Fruit fly (Drosophila melanogaster) whole organism, larva: Measurements from ENCODE around the gene RpS19a.

Experiments used
- noc ChIP-seq: fragments of 200-800 bp; sonication (Bioruptor generic); optimal IDR thresholded peaks from 3 replicates; lab custom pipeline; 2019; ENCODE audit warnings: missing biosample characterization, mild to moderate bottlenecking, missing genetic modification characterization, moderate library complexity

The RpS19a gene

dm6 chrX:16637594-16638485 lies at the start of gene RpS19a:
Gene RpS19a, plus strand, starts transcription at chrX:16637894.
- peak; percentile 66 for TF ChIP-seq noc (tag; lab: Kevin White, UChicago)

- TF ChIP-seq noc (tag; lab: Kevin White, UChicago), result no peak
Observed at dm6 chrX:16593418-16593817, 44.3 kb upstream of the RpS19a start, which contains the start of the genes SMC3 and Ubc7. Gene SMC3, minus strand, starts transcription at chrX:16593439. Gene Ubc7, plus strand, starts transcription at chrX:16593677.

- TF ChIP-seq noc (tag; lab: Kevin White, UChicago), result no peak
Observed at dm6 chrX:16595411-16595810, 42.3 kb upstream of the RpS19a start.

- TF ChIP-seq noc (tag; lab: Kevin White, UChicago), result no peak
Observed at dm6 chrX:16596250-16596793, 41.4 kb upstream of the RpS19a start.

dm6 chrX:16598336-16598977 lies 39.2 kb upstream of the RpS19a start:
- no peak for TF ChIP-seq noc (tag; lab: Kevin White, UChicago)

- no peak for TF ChIP-seq noc (tag; lab: Kevin White, UChicago)
Observed at dm6 chrX:16598978-16599664, 38.6 kb upstream of the RpS19a start, which contains the start of the genes CG9784 and Nup153. Gene CG9784, minus strand, starts transcription at chrX:16599215. Gene Nup153, plus strand, starts transcription at chrX:16599241.

- TF ChIP-seq noc (tag; lab: Kevin White, UChicago), result no peak
Observed at dm6 chrX:16599770-16600169, 37.9 kb upstream of the RpS19a start.

- no peak for TF ChIP-seq noc (tag; lab: Kevin White, UChicago)
Observed at dm6 chrX:16607828-16608227, 29.9 kb upstream of the RpS19a start.

dm6 chrX:16610601-16611058 lies 27.1 kb upstream of the RpS19a start, which contains the start of gene mbt:
Gene mbt, plus strand, starts transcription at chrX:16610685.
- no peak for TF ChIP-seq noc (tag; lab: Kevin White, UChicago)

dm6 chrX:16616773-16617738 lies 20.6 kb upstream of the RpS19a start:
- TF ChIP-seq noc (tag; lab: Kevin White, UChicago), result no peak

dm6 chrX:16618724-16619123 lies 19.0 kb upstream of the RpS19a start:
- TF ChIP-seq noc (tag; lab: Kevin White, UChicago), result no peak

- TF ChIP-seq noc (tag; lab: Kevin White, UChicago), result no peak
Observed at dm6 chrX:16621462-16621861, 16.2 kb upstream of the RpS19a start, which contains the start of gene CG9782. Gene CG9782, minus strand, starts transcription at chrX:16621589.

dm6 chrX:16623524-16623923 lies 14.2 kb upstream of the RpS19a start:
- TF ChIP-seq noc (tag; lab: Kevin White, UChicago), result no peak

dm6 chrX:16624519-16624918 lies 13.2 kb upstream of the RpS19a start:
- no peak for TF ChIP-seq noc (tag; lab: Kevin White, UChicago)
